Worm (Caenorhabditis elegans) whole organism, L1 larva: Measurements from ENCODE around the gene clp-7.

ENCODE experiments used
- ceh-82 ChIP-seq, 3 experiments: fragments of 150-350 bp in 1 of 3; sonication (generic microtip) in 2 of 3; optimal IDR thresholded peaks; 2 replicates each; lab custom pipeline; 2014 to 2017; ENCODE audit warnings: missing biosample characterization in 3 of 3, missing genetic modification characterization in 3 of 3
- ceh-88 ChIP-seq: fragments of 200-800 bp; sonication (Bioruptor generic); IDR thresholded peaks from 2 replicates; pipeline ENCODE4 v1.3.6; 2022; ENCODE audit warnings: missing genetic modification characterization, missing compliant biosample characterization
- nhr-11 ChIP-seq: fragments of 150-350 bp; optimal IDR thresholded peaks from 2 replicates; lab custom pipeline; 2014; ENCODE audit warnings: missing biosample characterization, missing genetic modification characterization
- nhr-12 ChIP-seq: sonication (generic microtip); optimal IDR thresholded peaks from 2 replicates; lab custom pipeline; 2017; ENCODE audit warnings: missing biosample characterization, missing genetic modification characterization
- nhr-77 ChIP-seq: fragments of 150-350 bp; optimal IDR thresholded peaks from 2 replicates; lab custom pipeline; 2014; ENCODE audit warnings: missing biosample characterization, missing genetic modification characterization
- snpc-4 ChIP-seq: fragments of 150-350 bp; optimal IDR thresholded peaks from 2 replicates; lab custom pipeline; 2014; ENCODE audit warnings: missing biosample characterization, missing genetic modification characterization
- ztf-11 ChIP-seq, 2 experiments: sonication (generic microtip); optimal IDR thresholded peaks; 2 replicates each; lab custom pipeline; 2016 to 2017; ENCODE audit warnings: missing genetic modification characterization in 2 of 2, missing biosample characterization in 1 of 2, missing compliant biosample characterization in 1 of 2

- no peak for TF ChIP-seq nhr-77
- no peak for TF ChIP-seq ztf-11 (tag; optimal IDR thresholded peaks at IDR 0.05; lab: Kevin White, UChicago)
- TF ChIP-seq ceh-88 (GFP tag; lab: Robert Waterston, UW), result no peak
- TF ChIP-seq snpc-4, result no peak
- TF ChIP-seq nhr-12 (tag; lab: Kevin White, UChicago), result no peak
- TF ChIP-seq ceh-82 (tag; optimal IDR thresholded peaks at IDR 0.05; lab: Kevin White, UChicago), result no peak
- no peak for TF ChIP-seq nhr-11 (tag; lab: Kevin White, UChicago)
Observed at ce11 chrIV:1427283-1427682, 18.5 kb downstream of the clp-7 start, which contains the start of gene clec-171.
